Fruit fly (Drosophila melanogaster) whole organism, embryonic: ENCODE results near the gene Tim17b1.

Experiments used
- Bdp1 ChIP-seq: fragments of 200-800 bp; sonication (Bioruptor generic); optimal IDR thresholded peaks from 3 replicates; lab custom pipeline; 2016; ENCODE audit warnings: missing biosample characterization, missing genetic modification characterization
- CG10565 ChIP-seq: fragments of 200-800 bp; sonication (Bioruptor generic); optimal IDR thresholded peaks from 3 replicates; lab custom pipeline; 2016; ENCODE audit warnings: missing biosample characterization, mild to moderate bottlenecking, missing genetic modification characterization
- CG10959 ChIP-seq: fragments of 200-800 bp; sonication (Bioruptor generic); IDR thresholded peaks from 2 replicates; pipeline ENCODE4 v1.3.6; 2022; ENCODE audit warnings: missing biosample characterization, missing genetic modification characterization
- CG11085 ChIP-seq: fragments of 200-800 bp; sonication (Bioruptor generic); IDR thresholded peaks from 2 replicates; pipeline ENCODE4 v1.3.6; 2022; ENCODE audit warnings: missing biosample characterization, missing genetic modification characterization
- CG11696 ChIP-seq: fragments of 200-800 bp; sonication (Bioruptor generic); IDR thresholded peaks from 2 replicates; pipeline ENCODE4 v1.3.6; 2022; ENCODE audit warnings: missing biosample characterization, missing genetic modification characterization
- CG12071 ChIP-seq: fragments of 200-800 bp; sonication (Bioruptor generic); optimal IDR thresholded peaks from 3 replicates; lab custom pipeline; 2018; ENCODE audit warnings: missing biosample characterization, mild to moderate bottlenecking, missing genetic modification characterization
- CG12942 ChIP-seq: fragments of 200-800 bp; sonication (Bioruptor generic); optimal IDR thresholded peaks from 3 replicates; lab custom pipeline; 2016; ENCODE audit warnings: missing biosample characterization, missing genetic modification characterization
- CG13296 ChIP-seq: fragments of 200-800 bp; sonication (Bioruptor generic); optimal IDR thresholded peaks from 3 replicates; lab custom pipeline; 2018; ENCODE audit warnings: missing biosample characterization, mild to moderate bottlenecking, missing genetic modification characterization
- CG15269 ChIP-seq: fragments of 200-800 bp; sonication (Bioruptor generic); optimal IDR thresholded peaks from 2 replicates; lab custom pipeline; 2018; ENCODE audit warnings: missing biosample characterization, mild to moderate bottlenecking, missing genetic modification characterization, moderate library complexity
- CG15479 ChIP-seq: fragments of 200-800 bp; sonication (Bioruptor generic); optimal IDR thresholded peaks from 3 replicates; lab custom pipeline; 2019; ENCODE audit warnings: missing biosample characterization, mild to moderate bottlenecking, missing genetic modification characterization, moderate library complexity
- CG17186 ChIP-seq: fragments of 200-800 bp; sonication (Bioruptor generic); optimal IDR thresholded peaks from 3 replicates; lab custom pipeline; 2017; ENCODE audit warnings: missing biosample characterization, missing genetic modification reagents, missing genetic modification characterization
- CG17328 ChIP-seq: fragments of 200-800 bp; sonication (Bioruptor generic); IDR thresholded peaks from 2 replicates; pipeline ENCODE4 v1.3.6; 2022; ENCODE audit warnings: missing biosample characterization, missing genetic modification characterization
- CG17385 ChIP-seq: fragments of 200-800 bp; sonication (Bioruptor generic); optimal IDR thresholded peaks from 3 replicates; lab custom pipeline; 2018; ENCODE audit warnings: missing biosample characterization, mild to moderate bottlenecking, missing genetic modification characterization
- CG17568 ChIP-seq: fragments of 200-800 bp; sonication (Bioruptor generic); optimal IDR thresholded peaks from 2 replicates; lab custom pipeline; 2018; ENCODE audit warnings: missing biosample characterization, mild to moderate bottlenecking, missing genetic modification characterization, moderate library complexity
- CG17802 ChIP-seq: fragments of 200-800 bp; sonication (Bioruptor generic); optimal IDR thresholded peaks from 2 replicates; lab custom pipeline; 2018; ENCODE audit warnings: missing biosample characterization, mild to moderate bottlenecking, missing genetic modification characterization, moderate library complexity
- CG17829 ChIP-seq: fragments of 200-800 bp; optimal IDR thresholded peaks from 2 replicates; lab custom pipeline; 2019; ENCODE audit warnings: missing biosample characterization, mild to moderate bottlenecking, missing genetic modification characterization, moderate library complexity
- CG2875 ChIP-seq: fragments of 200-800 bp; sonication (Bioruptor generic); optimal IDR thresholded peaks from 2 replicates; lab custom pipeline; 2017; ENCODE audit warnings: missing biosample characterization, mild to moderate bottlenecking, missing genetic modification characterization, missing genetic modification reagents
- CG4360 ChIP-seq: fragments of 200-800 bp; sonication (Bioruptor generic); IDR thresholded peaks from 2 replicates; pipeline ENCODE4 v1.3.6; 2022; ENCODE audit warnings: missing biosample characterization, missing genetic modification characterization
- CG43689 ChIP-seq: fragments of 200-800 bp; sonication (Bioruptor generic); IDR thresholded peaks from 2 replicates; pipeline ENCODE4 v1.3.6; 2022; ENCODE audit warnings: missing biosample characterization, missing genetic modification characterization
- CG6791 ChIP-seq: fragments of 200-800 bp; sonication (Bioruptor generic); IDR thresholded peaks from 3 replicates; pipeline ENCODE4 v1.3.6; 2022; ENCODE audit warnings: missing biosample characterization, missing genetic modification characterization; ENCODE audit not compliant: partially characterized antibody
- CG6813 ChIP-seq: fragments of 200-800 bp; sonication (Bioruptor generic); optimal IDR thresholded peaks from 2 replicates; lab custom pipeline; 2017; ENCODE audit warnings: missing biosample characterization, missing genetic modification characterization, mild to moderate bottlenecking, moderate library complexity, missing genetic modification reagents
- CHES-1-like ChIP-seq: fragments of 200-800 bp; sonication (Bioruptor generic); optimal IDR thresholded peaks from 2 replicates; lab custom pipeline; 2016; ENCODE audit warnings: missing biosample characterization, missing genetic modification characterization
- CoRest ChIP-seq: fragments of 200-800 bp; sonication (Bioruptor generic); optimal IDR thresholded peaks from 3 replicates; lab custom pipeline; 2018; ENCODE audit warnings: missing biosample characterization, mild to moderate bottlenecking, missing genetic modification characterization, moderate library complexity
- Dbx ChIP-seq: fragments of 200-800 bp; sonication (Bioruptor generic); IDR thresholded peaks from 3 replicates; pipeline ENCODE4 v1.3.6; 2022; ENCODE audit warnings: missing biosample characterization, missing genetic modification characterization
- Doc2 ChIP-seq: fragments of 200-800 bp; sonication (Bioruptor generic); IDR thresholded peaks from 2 replicates; pipeline ENCODE4 v1.3.6; 2022; ENCODE audit warnings: missing biosample characterization, missing genetic modification characterization
- Dp ChIP-seq: fragments of 200-800 bp; sonication (Bioruptor generic); optimal IDR thresholded peaks from 2 replicates; lab custom pipeline; 2018; ENCODE audit warnings: missing biosample characterization, mild to moderate bottlenecking, missing genetic modification characterization, moderate library complexity
- H2.0 ChIP-seq: fragments of 200-800 bp; sonication (Bioruptor generic); IDR thresholded peaks from 2 replicates; pipeline ENCODE4 v1.3.6; 2022; ENCODE audit warnings: missing biosample characterization, missing genetic modification characterization
- Lpt ChIP-seq: fragments of >200 bp; optimal IDR thresholded peaks from 2 replicates; lab custom pipeline; 2018; ENCODE audit warnings: missing biosample characterization, missing genetic modification characterization
- Mad ChIP-seq: fragments of 200-800 bp; sonication (Bioruptor generic); optimal IDR thresholded peaks from 2 replicates; lab custom pipeline; 2016; ENCODE audit warnings: missing biosample characterization, missing genetic modification characterization
- Mes4 ChIP-seq: fragments of 200-800 bp; sonication (Bioruptor generic); optimal IDR thresholded peaks from 2 replicates; lab custom pipeline; 2016; ENCODE audit warnings: missing biosample characterization, missing genetic modification characterization
- Six4 ChIP-seq: fragments of 200-800 bp; sonication (Bioruptor generic); optimal IDR thresholded peaks from 2 replicates; lab custom pipeline; 2016; ENCODE audit warnings: missing biosample characterization, missing genetic modification characterization
- Sox100B ChIP-seq: fragments of 200-800 bp; sonication (Bioruptor generic); optimal IDR thresholded peaks from 3 replicates; lab custom pipeline; 2018; ENCODE audit warnings: missing biosample characterization, mild to moderate bottlenecking, missing genetic modification characterization
- TFAM ChIP-seq: fragments of 200-800 bp; sonication (Bioruptor generic); optimal IDR thresholded peaks from 2 replicates; lab custom pipeline; 2017; ENCODE audit warnings: missing biosample characterization, missing genetic modification characterization, inconsistent platforms
- Usf ChIP-seq: fragments of 200-800 bp; sonication (Bioruptor generic); optimal IDR thresholded peaks from 2 replicates; lab custom pipeline; 2017; ENCODE audit warnings: missing genotype, missing biosample characterization, missing genetic modification characterization
- cg ChIP-seq: fragments of 200-800 bp; sonication (Bioruptor generic); optimal IDR thresholded peaks from 3 replicates; lab custom pipeline; 2019; ENCODE audit warnings: missing biosample characterization, mild to moderate bottlenecking, missing genetic modification characterization, moderate library complexity
- danr ChIP-seq: fragments of 200-800 bp; sonication (Bioruptor generic); IDR thresholded peaks from 2 replicates; pipeline ENCODE4 v1.3.6; 2022; ENCODE audit warnings: missing biosample characterization, missing genetic modification characterization
- fru ChIP-seq: fragments of >200 bp; optimal IDR thresholded peaks from 2 replicates; lab custom pipeline; 2017
- ftz-f1 ChIP-seq: fragments of 200-800 bp; sonication (Bioruptor generic); optimal IDR thresholded peaks from 2 replicates; lab custom pipeline; 2016; ENCODE audit warnings: missing biosample characterization, missing genetic modification characterization
- gsb ChIP-seq: fragments of 200-800 bp; sonication (Bioruptor generic); IDR thresholded peaks from 2 replicates; pipeline ENCODE4 v1.3.6; 2022; ENCODE audit warnings: missing biosample characterization, missing genetic modification characterization
- hbn ChIP-seq: fragments of 200-800 bp; sonication (Bioruptor generic); IDR thresholded peaks from 2 replicates; pipeline ENCODE4 v1.3.6; 2022; ENCODE audit warnings: missing biosample characterization, missing genetic modification characterization; ENCODE audit not compliant: partially characterized antibody
- hkb ChIP-seq, 2 experiments: fragments of 200-800 bp in 1 of 2; fragments of >200 bp in 1 of 2; sonication (Bioruptor generic) in 1 of 2; IDR thresholded peaks in 1 of 2; optimal IDR thresholded peaks in 1 of 2; 2 replicates each; pipeline versions ENCODE4 v1.3.6 to Lab custom; 2017 to 2022; ENCODE audit warnings: missing biosample characterization in 1 of 2, missing genetic modification characterization in 1 of 2
- mld ChIP-seq: fragments of 200-800 bp; sonication (Bioruptor generic); IDR thresholded peaks from 3 replicates; pipeline ENCODE4 v1.3.6; 2022; ENCODE audit warnings: missing biosample characterization, missing genetic modification characterization; ENCODE audit not compliant: partially characterized antibody
- nerfin-1 ChIP-seq: fragments of 200-800 bp; sonication (Bioruptor generic); optimal IDR thresholded peaks from 3 replicates; lab custom pipeline; 2019; ENCODE audit warnings: missing biosample characterization, mild to moderate bottlenecking, missing genetic modification characterization, moderate library complexity
- scrt ChIP-seq: fragments of 200-800 bp; sonication (Bioruptor generic); optimal IDR thresholded peaks from 2 replicates; lab custom pipeline; 2018; ENCODE audit warnings: missing biosample characterization, mild to moderate bottlenecking, missing genetic modification characterization, moderate library complexity
- sd ChIP-seq: fragments of 200-800 bp; sonication (Bioruptor generic); optimal IDR thresholded peaks from 3 replicates; lab custom pipeline; 2018; ENCODE audit warnings: missing biosample characterization, mild to moderate bottlenecking, missing genetic modification characterization, moderate library complexity
- sr ChIP-seq: fragments of 200-800 bp; sonication (Bioruptor generic); IDR thresholded peaks from 3 replicates; pipeline ENCODE4 v1.3.6; 2022; ENCODE audit warnings: missing biosample characterization, missing genetic modification characterization
- tio ChIP-seq: fragments of 200-800 bp; sonication (Bioruptor generic); optimal IDR thresholded peaks from 2 replicates; lab custom pipeline; 2017; ENCODE audit warnings: missing biosample characterization, missing genetic modification characterization, inconsistent platforms
- wor ChIP-seq: fragments of 200-800 bp; sonication (Bioruptor generic); IDR thresholded peaks from 2 replicates; pipeline ENCODE4 v1.3.6; 2022; ENCODE audit warnings: missing biosample characterization, missing genetic modification characterization
- zen ChIP-seq: fragments of 200-800 bp; sonication (Bioruptor generic); optimal IDR thresholded peaks from 3 replicates; lab custom pipeline; 2018; ENCODE audit warnings: missing biosample characterization, mild to moderate bottlenecking, missing genetic modification characterization, moderate library complexity

The Tim17b1 gene

dm6 chr3R:5264251-5265098 is 35.5 kb upstream of the Tim17b1 start (continued):
- no peak for TF ChIP-seq gsb (GFP tag; lab: Robert Waterston, UW)
- TF ChIP-seq CG13296 (GFP tag; lab: Kevin White, UChicago), result peak; percentile 54
- TF ChIP-seq Sox100B, result peak; percentile 61
- TF ChIP-seq CG6813, result no peak
- TF ChIP-seq wor (GFP tag; lab: Robert Waterston, UW), result no peak
- no peak for TF ChIP-seq Mes4 (GFP tag; lab: Kevin White, UChicago)
- TF ChIP-seq CG17802, result no peak
- TF ChIP-seq CG15479 (GFP tag; lab: Kevin White, UChicago), result no peak
- no peak for TF ChIP-seq tio (GFP tag; lab: Kevin White, UChicago)
- peak; percentile 52 for TF ChIP-seq CG17385 (GFP tag; lab: Kevin White, UChicago)
- no peak for TF ChIP-seq Bdp1 (GFP tag; lab: Kevin White, UChicago)
- no peak for TF ChIP-seq CG17186
- TF ChIP-seq CG17829, result peak; percentile 79
- TF ChIP-seq TFAM (GFP tag; lab: Kevin White, UChicago), result no peak
- no peak for TF ChIP-seq CG43689
- TF ChIP-seq CG11085 (GFP tag; lab: Robert Waterston, UW), result no peak
- TF ChIP-seq cg (GFP tag; lab: Kevin White, UChicago), result peak; percentile 20
- no peak for TF ChIP-seq danr (GFP tag; lab: Robert Waterston, UW)
- no peak for TF ChIP-seq Lpt
- no peak for TF ChIP-seq Dbx
- no peak for TF ChIP-seq CG10565 (GFP tag; lab: Kevin White, UChicago)
- no peak for TF ChIP-seq Dp (GFP tag; lab: Kevin White, UChicago)
- no peak for TF ChIP-seq CG10959
- peak; percentile 58 for TF ChIP-seq ftz-f1
- TF ChIP-seq Six4 (GFP tag; lab: Kevin White, UChicago), result no peak
- TF ChIP-seq CG17568 (GFP tag; lab: Kevin White, UChicago), result peak; percentile 40
- TF ChIP-seq fru, result no peak
- TF ChIP-seq sd (tag; lab: Kevin White, UChicago), result no peak
- TF ChIP-seq Usf (GFP tag; lab: Kevin White, UChicago), result no peak
- no peak for TF ChIP-seq mld
- TF ChIP-seq H2.0 (GFP tag; lab: Robert Waterston, UW), result no peak
- TF ChIP-seq Mad (GFP tag; lab: Kevin White, UChicago), result no peak
- 0 out of 3 replicates have a peak, but pooled peaks have one; percentile 7 for TF ChIP-seq CG6791
- no peak for TF ChIP-seq CG2875
- TF ChIP-seq CG4360 (GFP tag; lab: Robert Waterston, UW), result 0 out of 2 replicates have a peak, but pooled peaks have one; percentile 17
- peak; percentile 47 for TF ChIP-seq CG12071 (GFP tag; lab: Kevin White, UChicago)
- no peak for TF ChIP-seq sr (GFP tag; lab: Robert Waterston, UW)
- peak; percentile 31 for TF ChIP-seq CHES-1-like (GFP tag; lab: Kevin White, UChicago)
- TF ChIP-seq CG12942 (GFP tag; lab: Kevin White, UChicago), result no peak
- no peak for TF ChIP-seq CG11696 (GFP tag; lab: Robert Waterston, UW)
- TF ChIP-seq CoRest (tag; lab: Kevin White, UChicago), result peak; percentile 64
- peak; percentile 51 for TF ChIP-seq CG15269 (tag; lab: Kevin White, UChicago)
- TF ChIP-seq CG17328 (GFP tag; lab: Robert Waterston, UW), result no peak
- peak; percentile 50 for TF ChIP-seq hkb (optimal IDR thresholded peaks at IDR 0.05; lab: Kevin White, UChicago)
- TF ChIP-seq hkb (GFP tag; IDR thresholded peaks at IDR 0.05; lab: Robert Waterston, UW), result 0 out of 2 replicates have a peak, but pooled peaks have one; percentile 11
- TF ChIP-seq Doc2 (GFP tag; lab: Robert Waterston, UW), result no peak
- no peak for TF ChIP-seq hbn (GFP tag; lab: Robert Waterston, UW)
- no peak for TF ChIP-seq nerfin-1 (tag; lab: Kevin White, UChicago)
- TF ChIP-seq zen (tag; lab: Kevin White, UChicago), result no peak
- TF ChIP-seq scrt (GFP tag; lab: Kevin White, UChicago), result peak; percentile 33
